Fruit fly (Drosophila melanogaster) whole organism, wandering third instar larva: Measurements from ENCODE around the gene Atg2.

Source experiments
- Abd-B ChIP-seq: fragments of >200 bp; optimal IDR thresholded peaks from 2 replicates; lab custom pipeline; 2017; ENCODE audit warnings: missing biosample characterization, missing genetic modification characterization
- CG9705 ChIP-seq: fragments of 200-800 bp; sonication (Bioruptor generic); optimal IDR thresholded peaks from 2 replicates; lab custom pipeline; 2018; ENCODE audit warnings: missing biosample characterization, mild to moderate bottlenecking, missing genetic modification characterization
- Dfd ChIP-seq: fragments of >200 bp; optimal IDR thresholded peaks from 2 replicates; lab custom pipeline; 2017; ENCODE audit warnings: missing biosample characterization, missing genetic modification characterization
- Hnf4 ChIP-seq: fragments of 200-800 bp; sonication (Bioruptor generic); optimal IDR thresholded peaks from 2 replicates; lab custom pipeline; 2016; ENCODE audit warnings: missing biosample characterization, mild to moderate bottlenecking, missing genetic modification characterization
- Hr78 ChIP-seq: fragments of >200 bp; optimal IDR thresholded peaks from 2 replicates; lab custom pipeline; 2017; ENCODE audit warnings: missing biosample characterization, missing genetic modification characterization
- Hr83 ChIP-seq: fragments of 200-300 bp; sonication (Bioruptor generic); optimal IDR thresholded peaks from 2 replicates; lab custom pipeline; 2016; ENCODE audit warnings: missing biosample characterization, mild to moderate bottlenecking, missing genetic modification characterization, moderate library complexity; ENCODE audit not compliant: poor library complexity, severe bottlenecking
- Myc ChIP-seq: fragments of >200 bp; optimal IDR thresholded peaks from 2 replicates; lab custom pipeline; 2017
- Rel ChIP-seq, 2 experiments: fragments of 200-800 bp; sonication (Bioruptor generic) in 1 of 2; optimal IDR thresholded peaks; 2 replicates in 1 of 2; 3 replicates in 1 of 2; lab custom pipeline; 2016 to 2019; ENCODE audit warnings: mild to moderate bottlenecking in 2 of 2, missing biosample characterization in 2 of 2, missing genetic modification characterization in 2 of 2, moderate library complexity in 1 of 2
- brk ChIP-seq: fragments of 200-800 bp; sonication (Bioruptor generic); optimal IDR thresholded peaks from 2 replicates; lab custom pipeline; 2016; ENCODE audit warnings: missing biosample characterization, mild to moderate bottlenecking, missing genetic modification characterization
- dsf ChIP-seq: sonication (Bioruptor generic); optimal IDR thresholded peaks from 2 replicates; lab custom pipeline; 2016; ENCODE audit warnings: missing biosample characterization, missing genetic modification characterization, borderline replicate concordance
- ey ChIP-seq: fragments of 200-800 bp; sonication (Bioruptor generic); optimal IDR thresholded peaks from 2 replicates; lab custom pipeline; 2016; ENCODE audit warnings: missing biosample characterization, missing genetic modification characterization
- lola ChIP-seq: fragments of >200 bp; optimal IDR thresholded peaks from 2 replicates; lab custom pipeline; 2017; ENCODE audit warnings: missing biosample characterization, missing genetic modification characterization
- pan ChIP-seq: fragments of >200 bp; optimal IDR thresholded peaks from 2 replicates; lab custom pipeline; 2017
- sv ChIP-seq: fragments of 200-800 bp; sonication (Bioruptor generic); optimal IDR thresholded peaks from 3 replicates; lab custom pipeline; 2016; ENCODE audit warnings: missing biosample characterization, missing genetic modification characterization

dm6 chr3L:2823520-2823970 is 49.4 kb downstream of the Atg2 start:
- TF ChIP-seq sv (GFP tag; lab: Kevin White, UChicago) (no peak), Hr78 (GFP tag; lab: Kevin White, UChicago) (no peak), Rel (GFP tag; optimal IDR thresholded peaks at IDR 0.05; lab: Kevin White, UChicago) (no peak), Rel (tag; optimal IDR thresholded peaks at IDR 0.05; lab: Kevin White, UChicago) (no peak), ey (GFP tag; lab: Kevin White, UChicago) (no peak), lola (no peak), brk (GFP tag; lab: Kevin White, UChicago) (no peak), dsf (GFP tag; lab: Kevin White, UChicago) (no peak), Myc (lab: Kevin White, UChicago) (no peak), Hr83 (no peak), Abd-B (GFP tag; lab: Kevin White, UChicago) (no peak), Dfd (GFP tag; lab: Kevin White, UChicago) (no peak), CG9705 (GFP tag; lab: Kevin White, UChicago) (no peak), pan (lab: Kevin White, UChicago) (no peak), Hnf4 (no peak)
